Worm (Caenorhabditis elegans) whole organism, L1 larva: ENCODE results near the gene C53D6.8.

Experiments used
- C04F5.9 ChIP-seq: sonication (generic microtip); optimal IDR thresholded peaks from 2 replicates; lab custom pipeline; 2016; ENCODE audit warnings: missing genetic modification characterization, missing compliant biosample characterization
- C34B4.2 ChIP-seq: sonication (generic microtip); optimal IDR thresholded peaks from 2 replicates; lab custom pipeline; 2017; ENCODE audit warnings: mild to moderate bottlenecking, missing genetic modification characterization, missing compliant biosample characterization
- F16B12.6 ChIP-seq: fragments of 150-350 bp; optimal IDR thresholded peaks from 2 replicates; lab custom pipeline; 2014; ENCODE audit warnings: missing biosample characterization, missing genetic modification characterization
- ama-1 ChIP-seq: fragments of 150-350 bp; optimal IDR thresholded peaks from 2 replicates; lab custom pipeline; 2014
- efl-1 ChIP-seq, 4 experiments: fragments of 150-350 bp; optimal IDR thresholded peaks in 3 of 4; peaks in 1 of 4; 1 replicate in 1 of 4; 2 replicates in 3 of 4; lab custom pipeline; 2014; ENCODE audit warnings: missing biosample characterization in 2 of 4, missing genetic modification characterization in 2 of 4, missing genetic modification reagents in 2 of 4
- elt-2 ChIP-seq: sonication (generic microtip); optimal IDR thresholded peaks from 2 replicates; lab custom pipeline; 2016; ENCODE audit warnings: missing genetic modification characterization, mild to moderate bottlenecking, inconsistent platforms, missing compliant biosample characterization, missing genetic modification reagents
- elt-3 ChIP-seq, 6 experiments: fragments of 150-350 bp in 1 of 6; sonication (generic microtip); optimal IDR thresholded peaks; 2 replicates each; lab custom pipeline; 2017 to 2018; ENCODE audit warnings: missing biosample characterization in 6 of 6, missing genetic modification characterization in 6 of 6, inconsistent platforms in 1 of 6
- fkh-10 ChIP-seq: sonication (generic microtip); optimal IDR thresholded peaks from 2 replicates; lab custom pipeline; 2017; ENCODE audit warnings: missing biosample characterization, missing genetic modification reagents, missing genetic modification characterization
- fos-1 ChIP-seq: fragments of 150-350 bp; optimal IDR thresholded peaks from 2 replicates; lab custom pipeline; 2014; ENCODE audit warnings: missing biosample characterization, missing genetic modification characterization
- grh-1 ChIP-seq: fragments of 200-800 bp; sonication (Bioruptor generic); IDR thresholded peaks from 2 replicates; pipeline ENCODE4 v1.3.6; 2022; ENCODE audit warnings: missing genetic modification reagents, missing genetic modification characterization, missing compliant biosample characterization
- hpl-2 ChIP-seq: fragments of 150-350 bp; optimal IDR thresholded peaks from 2 replicates; lab custom pipeline; 2014; ENCODE audit warnings: missing biosample characterization, missing genetic modification reagents, missing genetic modification characterization
- lin-14 ChIP-seq: fragments of 200-800 bp; sonication (Bioruptor generic); optimal IDR thresholded peaks from 2 replicates; lab custom pipeline; 2018; ENCODE audit warnings: mild to moderate bottlenecking, missing genetic modification characterization, moderate library complexity, missing compliant biosample characterization
- lin-35 ChIP-seq, 2 experiments: fragments of 150-350 bp; optimal IDR thresholded peaks; 2 replicates each; lab custom pipeline; 2014; ENCODE audit warnings: missing biosample characterization in 2 of 2, missing genetic modification characterization in 2 of 2, missing genetic modification reagents in 2 of 2
- lsy-2 ChIP-seq, 2 experiments: fragments of 150-350 bp; optimal IDR thresholded peaks; 2 replicates each; lab custom pipeline; 2014; ENCODE audit warnings: missing biosample characterization in 2 of 2, missing genetic modification characterization in 2 of 2
- mep-1 ChIP-seq: fragments of 150-350 bp; optimal IDR thresholded peaks from 2 replicates; lab custom pipeline; 2014; ENCODE audit warnings: missing biosample characterization, missing genetic modification characterization
- nhr-12 ChIP-seq: sonication (generic microtip); optimal IDR thresholded peaks from 2 replicates; lab custom pipeline; 2017; ENCODE audit warnings: missing biosample characterization, missing genetic modification characterization
- skn-1 ChIP-seq: fragments of 150-350 bp; optimal IDR thresholded peaks from 2 replicates; lab custom pipeline; 2014; ENCODE audit warnings: missing biosample characterization, missing genetic modification characterization
- snu-23 ChIP-seq: sonication (generic microtip); optimal IDR thresholded peaks from 2 replicates; lab custom pipeline; 2016; ENCODE audit warnings: missing genetic modification characterization, missing compliant biosample characterization
- swsn-7 ChIP-seq: sonication (generic microtip); optimal IDR thresholded peaks from 2 replicates; lab custom pipeline; 2016; ENCODE audit warnings: missing genetic modification characterization, missing compliant biosample characterization

The C53D6.8 gene

DNA sequence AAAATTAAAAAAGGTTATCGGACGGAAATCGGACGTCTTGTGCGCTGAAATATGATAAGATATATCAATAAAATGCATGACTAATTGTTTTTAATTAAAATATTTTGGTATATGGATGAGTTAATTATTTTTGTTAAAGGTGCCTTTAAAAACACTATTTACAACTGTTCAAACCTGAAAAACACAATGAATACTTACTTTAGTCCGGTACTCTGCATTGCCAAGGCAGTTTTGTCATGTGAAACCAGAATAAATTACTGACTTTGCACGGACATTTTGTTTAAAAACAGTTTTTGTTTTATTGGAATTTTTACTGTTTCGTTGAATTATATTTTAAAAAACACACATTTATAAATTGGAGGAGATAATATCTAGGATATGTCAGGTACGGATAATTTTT is 34.5 kb downstream of the C53D6.8 start, which contains the start of gene suex-2:
Gene suex-2, plus strand, starts transcription at position 301 of the 400 bp plus-strand sequence.
- TF ChIP-seq C04F5.9: no peak
- TF ChIP-seq efl-1 (optimal IDR thresholded peaks at IDR 0.05; lab: Kevin White, UChicago): no peak
- peak in 1 of 2 experiments; percentile 63 for TF ChIP-seq efl-1 (GFP tag; optimal IDR thresholded peaks at IDR 0.05 in 1 of 2; lab: Kevin White, UChicago)
- TF ChIP-seq lsy-2 (tag; optimal IDR thresholded peaks at IDR 0.05; lab: Kevin White, UChicago): no peak
- no peak for TF ChIP-seq lin-35 (GFP tag; optimal IDR thresholded peaks at IDR 0.05; lab: Kevin White, UChicago)
- TF ChIP-seq swsn-7 (tag; lab: Kevin White, UChicago): no peak

DNA sequence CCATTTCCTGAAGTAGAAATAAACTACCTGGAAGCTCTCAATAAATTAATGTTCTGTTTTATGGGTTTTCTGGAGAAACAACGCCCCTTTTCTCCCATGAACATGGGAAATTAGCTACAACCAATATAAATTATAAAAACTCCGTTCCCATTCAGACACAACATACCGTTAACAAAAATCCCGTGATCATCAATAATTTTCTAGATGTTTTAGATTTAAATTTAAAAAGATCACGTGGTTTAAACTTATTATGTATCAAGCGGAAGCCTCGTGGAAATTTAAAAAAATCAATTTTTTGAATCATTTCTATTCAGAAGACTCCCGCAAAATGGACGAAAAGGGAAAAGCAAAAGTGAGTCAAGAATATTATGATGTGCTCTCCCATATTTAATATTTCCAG is 36.7 kb downstream of the C53D6.8 start, which contains the start of gene C53B4.2:
Gene C53B4.2, plus strand, starts transcription at position 301 of the 400 bp plus-strand sequence.
- no peak for TF ChIP-seq grh-1
- TF ChIP-seq elt-3 (tag; optimal IDR thresholded peaks at IDR 0.05; lab: Kevin White, UChicago): no peak
- TF ChIP-seq F16B12.6 (tag; lab: Kevin White, UChicago): no peak

DNA sequence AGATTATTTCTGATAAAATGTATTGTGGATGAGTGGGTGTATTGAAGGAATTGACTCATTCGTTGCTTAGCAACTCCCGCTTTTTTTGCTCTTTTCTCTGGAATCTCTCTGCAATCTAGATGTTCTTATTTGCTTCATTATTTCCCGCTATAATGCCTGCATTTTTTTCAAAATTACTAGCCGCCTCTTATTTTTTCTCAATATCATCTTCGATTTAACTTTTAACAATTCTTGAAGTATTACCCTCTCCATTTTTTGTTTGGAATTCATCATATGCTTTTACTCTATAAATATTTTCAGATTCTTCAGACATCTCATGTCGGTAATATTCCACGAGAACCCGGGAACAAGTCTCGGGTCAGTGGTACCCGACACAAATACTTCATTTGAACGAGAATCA is 46.3 kb downstream of the C53D6.8 start, which contains the start of gene tpra-1:
Gene tpra-1, plus strand, starts transcription at position 301 of the 400 bp plus-strand sequence.
- TF ChIP-seq hpl-2 (GFP tag; lab: Kevin White, UChicago): no peak

DNA sequence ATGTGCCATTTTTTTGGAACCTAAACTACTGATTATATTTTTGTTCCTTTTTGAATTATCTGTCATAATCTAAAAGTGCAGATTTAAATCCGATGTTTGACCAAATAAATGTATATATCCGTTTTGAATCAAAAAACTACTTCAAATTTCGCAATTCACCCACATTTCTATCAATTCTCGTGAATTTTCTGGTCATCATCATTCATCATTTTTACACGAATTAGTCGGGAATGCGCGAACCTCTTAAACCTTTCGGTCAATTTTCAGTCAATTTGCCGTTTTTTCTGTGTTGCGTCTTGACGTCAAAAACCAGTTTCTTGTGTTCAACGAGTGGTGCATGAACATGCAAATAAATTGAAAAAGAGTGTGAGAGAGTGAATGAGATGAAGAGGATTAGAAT is 48.4 kb downstream of the C53D6.8 start:
- TF ChIP-seq lin-14 (GFP tag; lab: Kevin White, UChicago) (peak; percentile 56), snu-23 (GFP tag; lab: Kevin White, UChicago) (peak; percentile 24), skn-1 (peak; percentile 34), fos-1 (tag; lab: Kevin White, UChicago) (no peak), efl-1 (optimal IDR thresholded peaks at IDR 0.05; lab: Kevin White, UChicago) (no peak), efl-1 (GFP tag; optimal IDR thresholded peaks at IDR 0.05 in 1 of 2; lab: Kevin White, UChicago) (peak in 1 of 2 experiments; percentile 74), ama-1 (lab: Kevin White, UChicago) (no peak), C34B4.2 (tag; lab: Kevin White, UChicago) (no peak)

DNA sequence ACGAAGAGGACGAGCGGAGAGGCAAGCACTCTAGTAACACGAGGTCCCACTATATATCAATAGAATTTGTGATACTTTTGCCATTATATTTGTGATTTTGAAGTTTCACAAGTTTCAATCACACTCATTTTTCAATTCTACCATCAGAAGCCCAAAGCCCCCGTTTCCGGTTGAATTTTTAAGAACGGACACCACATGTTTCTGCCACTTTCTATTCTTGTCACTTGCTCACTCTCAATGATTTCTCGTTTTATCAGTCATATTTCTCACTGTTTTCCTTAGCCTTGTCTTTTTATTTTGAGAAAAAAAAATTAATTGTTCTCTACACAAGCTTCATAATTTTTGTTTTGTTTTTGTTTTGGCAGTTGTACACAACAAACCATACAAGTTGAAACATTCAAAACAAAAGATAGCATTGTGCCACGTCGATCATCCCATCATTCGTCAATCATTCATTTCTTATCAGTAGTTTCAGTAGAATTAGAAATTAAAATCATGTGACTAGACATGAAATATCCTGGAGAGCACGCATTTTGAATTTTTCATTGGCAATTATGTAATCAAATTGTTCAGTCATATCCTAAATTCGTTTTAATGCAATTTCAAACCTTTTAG is 50.5 kb downstream of the C53D6.8 start:
- TF ChIP-seq efl-1 (optimal IDR thresholded peaks at IDR 0.05; lab: Kevin White, UChicago) (no peak), efl-1 (GFP tag; optimal IDR thresholded peaks at IDR 0.05 in 1 of 2; lab: Kevin White, UChicago) (peak in 1 of 2 experiments; percentile 90), hpl-2 (GFP tag; lab: Kevin White, UChicago) (no peak), elt-2 (tag; lab: Kevin White, UChicago) (peak; percentile 16), mep-1 (tag; lab: Kevin White, UChicago) (no peak), nhr-12 (tag; lab: Kevin White, UChicago) (no peak), fkh-10 (GFP tag; lab: Kevin White, UChicago) (no peak)
